Fruit fly (Drosophila melanogaster): Measurements from ENCODE around the gene CG2129.

DNA sequence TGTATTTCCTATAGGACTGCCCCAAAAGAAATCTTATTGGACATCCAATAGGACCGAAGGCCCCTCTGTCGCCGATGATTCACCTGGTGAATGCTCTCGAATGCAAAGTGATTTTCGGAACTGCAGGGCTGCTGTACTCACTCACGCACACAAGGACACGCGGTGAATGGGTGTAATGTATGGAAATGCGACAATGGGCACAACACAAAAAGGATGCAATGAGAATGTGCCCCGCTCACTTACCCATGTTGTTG lies 44.9 kb upstream of the CG2129 start:
- TF ChIP-seq ttk (optimal IDR thresholded peaks at IDR 0.05), result no peak
- no peak for TF ChIP-seq psq (optimal IDR thresholded peaks at IDR 0.05)
